Worm (Caenorhabditis elegans) whole organism, young adult: ENCODE measurements around the gene K10G6.9.
A peak's percentile ranks its signal among the peaks of the same experiment; 100 is the strongest.

Source experiments
- F57A8.1 ChIP-seq: fragments of 200-800 bp; sonication (Bioruptor generic); optimal IDR thresholded peaks from 2 replicates; lab custom pipeline; 2018; ENCODE audit warnings: mild to moderate bottlenecking, missing genetic modification characterization, moderate library complexity, missing compliant biosample characterization
- F57C9.4 ChIP-seq: sonication (generic microtip); optimal IDR thresholded peaks from 2 replicates; lab custom pipeline; 2017; ENCODE audit warnings: mild to moderate bottlenecking, missing genetic modification characterization, missing compliant biosample characterization
- T07F8.4 ChIP-seq: sonication (generic microtip); optimal IDR thresholded peaks from 2 replicates; lab custom pipeline; 2016; ENCODE audit warnings: mild to moderate bottlenecking, missing genetic modification characterization, moderate library complexity, missing compliant biosample characterization
- T26A5.8 ChIP-seq: sonication (generic microtip); optimal IDR thresholded peaks from 2 replicates; lab custom pipeline; 2016; ENCODE audit warnings: missing genetic modification characterization, missing compliant biosample characterization
- Y95B8A.8 ChIP-seq: fragments of 200-800 bp; sonication (Bioruptor generic); IDR thresholded peaks from 2 replicates; pipeline ENCODE4 v1.3.6; 2022; ENCODE audit warnings: missing genetic modification reagents, missing genetic modification characterization, missing compliant biosample characterization
- ZK185.1 ChIP-seq: sonication (generic microtip); optimal IDR thresholded peaks from 2 replicates; lab custom pipeline; 2016; ENCODE audit warnings: mild to moderate bottlenecking, missing genetic modification characterization, missing compliant biosample characterization; ENCODE audit not compliant: poor library complexity, severe bottlenecking
- akir-1 ChIP-seq: fragments of 200-800 bp; sonication (Bioruptor generic); optimal IDR thresholded peaks from 2 replicates; lab custom pipeline; 2018; ENCODE audit warnings: mild to moderate bottlenecking, missing genetic modification characterization, moderate library complexity, missing compliant biosample characterization
- ama-1 ChIP-seq, 3 experiments: fragments of 150-350 bp in 1 of 3; sonication (generic microtip) in 2 of 3; optimal IDR thresholded peaks; 2 replicates each; lab custom pipeline; 2014 to 2018; ENCODE audit warnings: missing biosample characterization in 2 of 3, missing genetic modification characterization in 2 of 3, missing genetic modification reagents in 2 of 3
- atf-7 ChIP-seq: sonication (generic microtip); optimal IDR thresholded peaks from 2 replicates; lab custom pipeline; 2017; ENCODE audit warnings: mild to moderate bottlenecking, missing genetic modification characterization, missing compliant biosample characterization
- bed-1 ChIP-seq: fragments of 200-800 bp; sonication (Bioruptor generic); IDR thresholded peaks from 2 replicates; pipeline ENCODE4 v1.3.6; 2022; ENCODE audit warnings: missing genetic modification reagents, missing genetic modification characterization, missing compliant biosample characterization
- bed-2 ChIP-seq: fragments of 200-800 bp; sonication (Bioruptor generic); IDR thresholded peaks from 2 replicates; pipeline ENCODE4 v1.3.6; 2022; ENCODE audit warnings: missing genetic modification reagents, missing genetic modification characterization, missing compliant biosample characterization
- cebp-1 ChIP-seq, 2 experiments: fragments of 200-800 bp in 1 of 2; sonication (Bioruptor generic) in 1 of 2; sonication (generic microtip) in 1 of 2; IDR thresholded peaks in 1 of 2; optimal IDR thresholded peaks in 1 of 2; 2 replicates each; pipeline versions ENCODE4 v1.3.6 to Lab custom; 2017 to 2022; ENCODE audit warnings: missing compliant biosample characterization in 2 of 2, missing genetic modification characterization in 2 of 2, mild to moderate bottlenecking in 1 of 2, missing genetic modification reagents in 1 of 2, moderate library complexity in 1 of 2
- dpl-1 ChIP-seq: fragments of 150-350 bp; optimal IDR thresholded peaks from 2 replicates; lab custom pipeline; 2014; ENCODE audit warnings: missing biosample characterization, missing genetic modification reagents, missing genetic modification characterization
- egrh-3 ChIP-seq: fragments of 200-800 bp; sonication (Bioruptor generic); IDR thresholded peaks from 2 replicates; pipeline ENCODE4 v1.3.6; 2022; ENCODE audit warnings: missing genetic modification reagents, missing genetic modification characterization, missing compliant biosample characterization
- ets-4 ChIP-seq: fragments of 200-800 bp; sonication (Bioruptor generic); optimal IDR thresholded peaks from 2 replicates; lab custom pipeline; 2018; ENCODE audit warnings: mild to moderate bottlenecking, missing genetic modification characterization, missing compliant biosample characterization
- lag-1 ChIP-seq: fragments of 200-800 bp; sonication (Bioruptor generic); IDR thresholded peaks from 2 replicates; pipeline ENCODE4 v1.3.6; 2022; ENCODE audit warnings: missing genetic modification reagents, missing genetic modification characterization, missing compliant biosample characterization
- let-526 ChIP-seq: fragments of 200-800 bp; sonication (Bioruptor generic); IDR thresholded peaks from 2 replicates; pipeline ENCODE4 v1.3.6; 2022; ENCODE audit warnings: missing genetic modification reagents, missing genetic modification characterization, missing compliant biosample characterization
- let-607 ChIP-seq, 2 experiments: fragments of 200-800 bp in 1 of 2; sonication (Bioruptor generic) in 1 of 2; sonication (generic microtip) in 1 of 2; optimal IDR thresholded peaks; 2 replicates each; lab custom pipeline; 2016 to 2018; ENCODE audit warnings: mild to moderate bottlenecking in 2 of 2, missing compliant biosample characterization in 2 of 2, missing genetic modification characterization in 2 of 2, moderate library complexity in 2 of 2, missing genotype in 1 of 2
- lin-26 ChIP-seq: fragments of 200-800 bp; sonication (Bioruptor generic); IDR thresholded peaks from 2 replicates; pipeline ENCODE4 v1.3.6; 2022; ENCODE audit warnings: missing genetic modification reagents, missing genetic modification characterization, missing compliant biosample characterization
- madf-8 ChIP-seq: fragments of 200-800 bp; sonication (Bioruptor generic); conservative IDR thresholded peaks from 2 replicates; pipeline ENCODE4 v1.3.6; 2022; ENCODE audit warnings: missing genetic modification reagents, missing genetic modification characterization, missing compliant biosample characterization
- mcd-1 ChIP-seq: fragments of 200-800 bp; sonication (Bioruptor generic); IDR thresholded peaks from 2 replicates; pipeline ENCODE4 v1.3.6; 2022; ENCODE audit warnings: missing genetic modification reagents, missing genetic modification characterization, missing compliant biosample characterization
- mel-28 ChIP-seq: sonication (generic microtip); optimal IDR thresholded peaks from 2 replicates; lab custom pipeline; 2016; ENCODE audit warnings: borderline replicate concordance, mild to moderate bottlenecking, missing genetic modification characterization, missing compliant biosample characterization
- nfya-1 ChIP-seq: sonication (generic microtip); optimal IDR thresholded peaks from 2 replicates; lab custom pipeline; 2017; ENCODE audit warnings: antibody characterized with exemption, missing compliant biosample characterization, missing genetic modification characterization, borderline replicate concordance; ENCODE audit not compliant: insufficient read depth
- nhr-27 ChIP-seq: fragments of 200-800 bp; sonication (Bioruptor generic); optimal IDR thresholded peaks from 2 replicates; lab custom pipeline; 2018; ENCODE audit warnings: mild to moderate bottlenecking, missing genetic modification characterization, moderate library complexity, missing compliant biosample characterization
- pha-4 ChIP-seq: fragments of 150-350 bp; sonication (generic microtip); optimal IDR thresholded peaks from 2 replicates; lab custom pipeline; 2014; ENCODE audit warnings: missing biosample characterization, missing genetic modification reagents, missing genetic modification characterization
- rec-8 ChIP-seq, 2 experiments: sonication (generic microtip); optimal IDR thresholded peaks; 2 replicates each; lab custom pipeline; 2016; ENCODE audit warnings: mild to moderate bottlenecking in 2 of 2, missing genetic modification characterization in 2 of 2, missing genetic modification reagents in 2 of 2, missing genotype in 2 of 2, missing biosample characterization in 1 of 2, missing compliant biosample characterization in 1 of 2, moderate library complexity in 1 of 2
- sea-2 ChIP-seq: fragments of 200-800 bp; sonication (Bioruptor generic); IDR thresholded peaks from 2 replicates; pipeline ENCODE4 v1.3.6; 2022; ENCODE audit warnings: missing genetic modification characterization, missing compliant biosample characterization
- snpc-3.4 ChIP-seq: sonication (generic microtip); optimal IDR thresholded peaks from 2 replicates; lab custom pipeline; 2017; ENCODE audit warnings: missing genetic modification characterization, mild to moderate bottlenecking, missing compliant biosample characterization, antibody characterized with exemption, moderate library complexity, missing genotype, missing genetic modification reagents
- snpc-4 ChIP-seq, 5 experiments: fragments of 150-350 bp in 1 of 5; sonication (generic microtip) in 4 of 5; optimal IDR thresholded peaks; 2 replicates each; lab custom pipeline; 2014 to 2018; ENCODE audit warnings: missing genetic modification characterization in 5 of 5, missing biosample characterization in 3 of 5, antibody characterized with exemption in 2 of 5, mild to moderate bottlenecking in 2 of 5, missing compliant biosample characterization in 2 of 5, missing genotype in 2 of 5, moderate library complexity in 2 of 5, missing genetic modification reagents in 1 of 5
- tbp1 ChIP-seq: fragments of 200-800 bp; sonication (Bioruptor generic); optimal IDR thresholded peaks from 2 replicates; lab custom pipeline; 2018; ENCODE audit warnings: mild to moderate bottlenecking, missing genetic modification characterization, missing compliant biosample characterization
- zfh-2 ChIP-seq: fragments of 200-800 bp; sonication (Bioruptor generic); conservative IDR thresholded peaks from 2 replicates; pipeline ENCODE4 v1.3.6; 2022; ENCODE audit warnings: missing genetic modification reagents, missing genetic modification characterization, missing compliant biosample characterization
- ztf-18 ChIP-seq: sonication (generic microtip); optimal IDR thresholded peaks from 2 replicates; lab custom pipeline; 2016; ENCODE audit warnings: missing genotype, mild to moderate bottlenecking, missing genetic modification characterization, missing compliant biosample characterization
- ztf-25 ChIP-seq: fragments of 200-800 bp; sonication (Bioruptor generic); IDR thresholded peaks from 2 replicates; pipeline ENCODE4 v1.3.6; 2022; ENCODE audit warnings: missing genetic modification reagents, missing genetic modification characterization, missing compliant biosample characterization
- ztf-3 ChIP-seq: fragments of 200-800 bp; sonication (Bioruptor generic); optimal IDR thresholded peaks from 2 replicates; lab custom pipeline; 2018; ENCODE audit warnings: mild to moderate bottlenecking, missing genetic modification characterization, missing compliant biosample characterization

Gene K10G6.9

ce11 chrII:3965665-3966416 lies 6.2 kb upstream of the K10G6.9 start:
- TF ChIP-seq zfh-2 (GFP tag; lab: Robert Waterston, UW) (peak; percentile 89), atf-7 (no peak), egrh-3 (GFP tag; lab: Robert Waterston, UW) (peak; percentile 77; the same call in 1 of the 2 replicates)

ce11 chrII:3967061-3967460 lies 5.0 kb upstream of the K10G6.9 start:
- TF ChIP-seq F57C9.4 (tag; lab: Kevin White, UChicago), result no peak
- TF ChIP-seq egrh-3 (GFP tag; lab: Robert Waterston, UW), result peak; percentile 57; the same call in 1 of the 2 replicates

ce11 chrII:3968070-3968469 lies 4.0 kb upstream of the K10G6.9 start:
- TF ChIP-seq pha-4 (no peak), bed-1 (GFP tag; lab: Robert Waterston, UW) (no peak), zfh-2 (GFP tag; lab: Robert Waterston, UW) (peak; percentile 28; the same call in 1 of the 2 replicates), Y95B8A.8 (GFP tag; lab: Robert Waterston, UW) (no peak), ZK185.1 (no peak), egrh-3 (GFP tag; lab: Robert Waterston, UW) (peak; percentile 49; the same call in 1 of the 2 replicates), lag-1 (GFP tag; lab: Robert Waterston, UW) (0 out of 2 replicates have a peak, but pooled peaks have one; percentile 55), mcd-1 (GFP tag; lab: Robert Waterston, UW) (no peak), mel-28 (tag; lab: Kevin White, UChicago) (no peak), ama-1 (optimal IDR thresholded peaks at IDR 0.05; lab: Kevin White, UChicago) (no peak), ama-1 (GFP tag; optimal IDR thresholded peaks at IDR 0.05; lab: Kevin White, UChicago) (no peak), dpl-1 (GFP tag; lab: Kevin White, UChicago) (no peak), madf-8 (GFP tag; lab: Robert Waterston, UW) (no peak), F57A8.1 (no peak), tbp1 (GFP tag; lab: Kevin White, UChicago) (no peak), snpc-4 (GFP tag; optimal IDR thresholded peaks at IDR 0.05; lab: Kevin White, UChicago) (no peak), snpc-4 (tag; optimal IDR thresholded peaks at IDR 0.05; lab: Kevin White, UChicago) (no peak), snpc-3.4 (no peak), atf-7 (no peak), ztf-18 (tag; lab: Kevin White, UChicago) (no peak), bed-2 (no peak), nfya-1 (no peak), nhr-27 (no peak)

ce11 chrII:3968808-3969207 lies 3.3 kb upstream of the K10G6.9 start:
- no peak for TF ChIP-seq ztf-3 (GFP tag; lab: Kevin White, UChicago)
- no peak for TF ChIP-seq lin-26 (GFP tag; lab: Robert Waterston, UW)
- TF ChIP-seq T26A5.8 (tag; lab: Kevin White, UChicago), result no peak
- TF ChIP-seq ztf-25, result 0 out of 2 replicates have a peak, but pooled peaks have one; percentile 4
- TF ChIP-seq akir-1, result no peak
- peak; percentile 87 for TF ChIP-seq egrh-3 (GFP tag; lab: Robert Waterston, UW)
- TF ChIP-seq sea-2 (GFP tag; lab: Robert Waterston, UW), result 0 out of 2 replicates have a peak, but pooled peaks have one; percentile 5
- peak; percentile 79; the same call in 1 of the 2 replicates for TF ChIP-seq zfh-2 (GFP tag; lab: Robert Waterston, UW)
- no peak for TF ChIP-seq rec-8 (tag; optimal IDR thresholded peaks at IDR 0.05; lab: Kevin White, UChicago)
- no peak for TF ChIP-seq cebp-1 (GFP tag; IDR thresholded peaks at IDR 0.05; lab: Robert Waterston, UW)
- TF ChIP-seq cebp-1 (tag; optimal IDR thresholded peaks at IDR 0.05; lab: Kevin White, UChicago), result peak; percentile 7
- no peak for TF ChIP-seq let-526 (GFP tag; lab: Robert Waterston, UW)
- TF ChIP-seq T07F8.4, result no peak
- no peak for TF ChIP-seq let-607 (tag; optimal IDR thresholded peaks at IDR 0.05; lab: Kevin White, UChicago)
- TF ChIP-seq ets-4 (GFP tag; lab: Kevin White, UChicago), result no peak
